Worm (Caenorhabditis elegans) whole organism, early embryonic: ENCODE results near the gene F28B12.6.

ENCODE experiments used
- B0310.2 ChIP-seq: sonication (generic microtip); optimal IDR thresholded peaks from 2 replicates; lab custom pipeline; 2016; ENCODE audit warnings: mild to moderate bottlenecking, missing genetic modification characterization, missing compliant biosample characterization
- F13C5.2 ChIP-seq: sonication (generic microtip); optimal IDR thresholded peaks from 2 replicates; lab custom pipeline; 2017; ENCODE audit warnings: mild to moderate bottlenecking, missing genetic modification characterization, inconsistent platforms, missing compliant biosample characterization
- aly-1 ChIP-seq: sonication (generic microtip); optimal IDR thresholded peaks from 2 replicates; lab custom pipeline; 2016; ENCODE audit warnings: missing genetic modification characterization, missing compliant biosample characterization
- ama-1 ChIP-seq: fragments of 150-350 bp; optimal IDR thresholded peaks from 2 replicates; lab custom pipeline; 2014
- ceh-13 ChIP-seq: fragments of 200-800 bp; sonication (Bioruptor generic); optimal IDR thresholded peaks from 2 replicates; lab custom pipeline; 2018; ENCODE audit warnings: mild to moderate bottlenecking, missing genetic modification characterization, missing compliant biosample characterization
- ceh-36 ChIP-seq: sonication (generic microtip); optimal IDR thresholded peaks from 2 replicates; lab custom pipeline; 2016; ENCODE audit warnings: missing genetic modification characterization, inconsistent platforms, missing compliant biosample characterization
- flt-1 ChIP-seq: fragments of 200-800 bp; sonication (Bioruptor generic); IDR thresholded peaks from 2 replicates; pipeline ENCODE4 v1.3.6; 2022; ENCODE audit warnings: missing genetic modification characterization, missing compliant biosample characterization
- hmbx-1 ChIP-seq: sonication (generic microtip); optimal IDR thresholded peaks from 2 replicates; lab custom pipeline; 2016; ENCODE audit warnings: mild to moderate bottlenecking, missing genetic modification characterization, missing compliant biosample characterization
- hmg-4 ChIP-seq: fragments of 200-800 bp; sonication (Bioruptor generic); optimal IDR thresholded peaks from 2 replicates; lab custom pipeline; 2018; ENCODE audit warnings: mild to moderate bottlenecking, missing genetic modification characterization, missing compliant biosample characterization
- hnd-1 ChIP-seq: sonication (generic microtip); optimal IDR thresholded peaks from 2 replicates; lab custom pipeline; 2016; ENCODE audit warnings: missing genetic modification characterization, missing compliant biosample characterization
- pes-1 ChIP-seq: fragments of 200-800 bp; sonication (Bioruptor generic); IDR thresholded peaks from 2 replicates; pipeline ENCODE4 v1.3.6; 2022; ENCODE audit warnings: missing genetic modification reagents, missing genetic modification characterization, missing compliant biosample characterization
- scrt-1 ChIP-seq: fragments of 200-800 bp; sonication (Bioruptor generic); IDR thresholded peaks from 2 replicates; pipeline ENCODE4 v1.3.6; 2022; ENCODE audit warnings: missing genetic modification characterization, missing compliant biosample characterization
- sea-1 ChIP-seq: fragments of 200-800 bp; sonication (Bioruptor generic); conservative IDR thresholded peaks from 2 replicates; pipeline ENCODE4 v1.3.6; 2022; ENCODE audit warnings: missing genetic modification characterization, missing compliant biosample characterization
- tbx-11 ChIP-seq: fragments of 200-800 bp; sonication (Bioruptor generic); IDR thresholded peaks from 2 replicates; pipeline ENCODE4 v1.3.6; 2022; ENCODE audit warnings: missing genetic modification characterization, missing compliant biosample characterization
- tbx-37 ChIP-seq: fragments of 200-800 bp; sonication (Bioruptor generic); conservative IDR thresholded peaks from 2 replicates; pipeline ENCODE4 v1.3.6; 2022; ENCODE audit warnings: missing genetic modification reagents, missing genetic modification characterization, missing compliant biosample characterization
- tra-4 ChIP-seq: sonication (generic microtip); optimal IDR thresholded peaks from 2 replicates; lab custom pipeline; 2017; ENCODE audit warnings: missing genetic modification characterization, missing compliant biosample characterization

The F28B12.6 gene

ce11 chrII:5988224-5988623 is 47.6 kb downstream of the F28B12.6 start, which contains the start of gene ins-2:
Gene ins-2 (plus strand): TSS chrII:5988524.
- TF ChIP-seq sea-1 (GFP tag; lab: Robert Waterston, UW) (no peak), flt-1 (no peak), hnd-1 (tag; lab: Kevin White, UChicago) (no peak), pes-1 (no peak), B0310.2 (no peak), tra-4 (tag; lab: Kevin White, UChicago) (no peak), ama-1 (lab: Kevin White, UChicago) (no peak)

- TF ChIP-seq flt-1 (no peak), F13C5.2 (tag; lab: Kevin White, UChicago) (no peak), B0310.2 (no peak), hmg-4 (GFP tag; lab: Kevin White, UChicago) (no peak), aly-1 (tag; lab: Kevin White, UChicago) (no peak), sea-1 (GFP tag; lab: Robert Waterston, UW) (no peak), pes-1 (no peak), tbx-11 (no peak), ama-1 (lab: Kevin White, UChicago) (no peak), ceh-13 (GFP tag; lab: Kevin White, UChicago) (no peak), ceh-36 (tag; lab: Kevin White, UChicago) (no peak), hmbx-1 (tag; lab: Kevin White, UChicago) (no peak), tra-4 (tag; lab: Kevin White, UChicago) (no peak), tbx-37 (GFP tag; lab: Robert Waterston, UW) (no peak), scrt-1 (GFP tag; lab: Robert Waterston, UW) (no peak), hnd-1 (tag; lab: Kevin White, UChicago) (no peak)
Measured at ce11 chrII:5990668-5991067, 50.0 kb downstream of the F28B12.6 start, which contains the start of gene ins-3. Gene ins-3 (minus strand): TSS chrII:5990768.
